Fruit fly (Drosophila melanogaster) whole organism, pupa: ENCODE data around the gene Sema1a.

Source experiments
- CG10348 ChIP-seq: fragments of 200-800 bp; sonication (Bioruptor generic); IDR thresholded peaks from 2 replicates; pipeline ENCODE4 v1.3.6; 2022; ENCODE audit warnings: missing biosample characterization, missing genetic modification characterization
- CG12605 ChIP-seq: fragments of 200-800 bp; sonication (Bioruptor generic); IDR thresholded peaks from 2 replicates; pipeline ENCODE4 v1.3.6; 2022; ENCODE audit warnings: missing biosample characterization, missing genetic modification characterization
- CG32121 ChIP-seq: fragments of 200-800 bp; sonication (Bioruptor generic); IDR thresholded peaks from 2 replicates; pipeline ENCODE4 v1.3.6; 2022; ENCODE audit warnings: missing biosample characterization, missing genetic modification characterization
- CG4496 ChIP-seq: fragments of 200-800 bp; sonication (Bioruptor generic); IDR thresholded peaks from 3 replicates; pipeline ENCODE4 v1.3.6; 2022; ENCODE audit warnings: missing biosample characterization, missing genetic modification characterization
- CG8301 ChIP-seq: fragments of 200-800 bp; sonication (Bioruptor generic); optimal IDR thresholded peaks from 2 replicates; lab custom pipeline; 2018; ENCODE audit warnings: missing biosample characterization, mild to moderate bottlenecking, missing genetic modification characterization
- EcR ChIP-seq: fragments of 200-800 bp; sonication (Bioruptor generic); optimal IDR thresholded peaks from 3 replicates; lab custom pipeline; 2019; ENCODE audit warnings: missing biosample characterization, missing genetic modification characterization, mild to moderate bottlenecking, moderate library complexity, missing genetic modification reagents
- Ets98B ChIP-seq: fragments of 200-800 bp; sonication (Bioruptor generic); IDR thresholded peaks from 2 replicates; pipeline ENCODE4 v1.3.6; 2022; ENCODE audit warnings: missing biosample characterization, missing genetic modification characterization
- Snoo ChIP-seq: fragments of 200-800 bp; sonication (Bioruptor generic); optimal IDR thresholded peaks from 3 replicates; lab custom pipeline; 2017; ENCODE audit warnings: missing biosample characterization, mild to moderate bottlenecking, missing genetic modification characterization, inconsistent platforms
- fd96Ca ChIP-seq: fragments of 200-800 bp; sonication (Bioruptor generic); IDR thresholded peaks from 3 replicates; pipeline ENCODE4 v1.3.6; 2022; ENCODE audit warnings: missing biosample characterization, missing genetic modification characterization
- rn ChIP-seq: fragments of 200-800 bp; sonication (Bioruptor generic); IDR thresholded peaks from 2 replicates; pipeline ENCODE4 v1.3.6; 2022; ENCODE audit warnings: missing biosample characterization, missing genetic modification characterization

DNA sequence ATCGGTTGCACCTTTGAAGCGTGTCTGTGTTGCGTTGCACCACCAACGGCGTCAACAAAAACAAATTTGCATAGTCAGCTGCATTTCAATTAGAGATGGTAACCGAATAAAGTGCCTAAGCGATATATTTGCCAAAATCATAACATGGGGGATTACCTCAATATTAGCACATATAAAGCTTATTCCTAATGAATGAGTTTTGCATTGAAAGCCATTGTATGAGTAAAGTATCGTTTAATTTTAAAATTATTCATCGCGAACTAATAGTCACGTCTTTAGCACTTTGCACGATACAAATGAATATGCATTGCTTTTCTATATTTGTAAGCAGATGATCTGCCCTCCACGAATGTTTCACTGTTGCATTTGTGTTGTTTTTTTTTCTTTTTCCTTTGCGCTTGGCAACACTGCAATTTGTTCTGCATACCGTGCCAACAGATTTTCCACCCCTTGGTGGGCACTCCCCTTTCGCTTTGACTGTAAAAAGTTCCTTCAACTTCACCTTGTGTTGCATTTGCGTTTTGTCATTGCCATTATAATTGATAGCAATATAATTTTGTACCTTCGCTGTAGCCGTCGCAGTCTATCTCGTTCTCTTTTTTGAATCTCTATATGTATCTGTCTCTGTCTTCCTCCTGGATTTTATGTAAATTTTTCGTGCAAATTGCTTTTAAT is 43.2 kb downstream of the Sema1a start:
- no peak for TF ChIP-seq CG32121 (GFP tag; lab: Robert Waterston, UW)
- TF ChIP-seq CG4496 (GFP tag; lab: Robert Waterston, UW) = peak; percentile 64
- no peak for TF ChIP-seq CG10348
- no peak for TF ChIP-seq Snoo (tag; lab: Kevin White, UChicago)
- TF ChIP-seq CG8301 (tag; lab: Kevin White, UChicago) = peak; percentile 63
- TF ChIP-seq Ets98B (GFP tag; lab: Robert Waterston, UW) = peak; percentile 49; the same call in 1 of the 2 replicates
- 0 out of 2 replicates have a peak, but pooled peaks have one; percentile 8 for TF ChIP-seq CG12605 (GFP tag; lab: Robert Waterston, UW)
- no peak for TF ChIP-seq rn (GFP tag; lab: Robert Waterston, UW)
- TF ChIP-seq EcR = peak; percentile 36
- TF ChIP-seq fd96Ca (GFP tag; lab: Robert Waterston, UW) = no peak
